Worm (Caenorhabditis elegans) whole organism, young adult: ENCODE results near the gene dsc-4.

Experiments
- B0019.2 ChIP-seq: fragments of 200-800 bp; sonication (Bioruptor generic); conservative IDR thresholded peaks from 2 replicates; pipeline ENCODE4 v1.3.6; 2022; ENCODE audit warnings: missing genetic modification reagents, missing genetic modification characterization, missing compliant biosample characterization
- C06A6.2 ChIP-seq: fragments of 200-800 bp; sonication (Bioruptor generic); conservative IDR thresholded peaks from 2 replicates; pipeline ENCODE4 v1.3.6; 2022; ENCODE audit warnings: missing genetic modification characterization, missing compliant biosample characterization
- F37B4.10 ChIP-seq: fragments of 200-800 bp; sonication (Bioruptor generic); IDR thresholded peaks from 2 replicates; pipeline ENCODE4 v1.3.6; 2022; ENCODE audit warnings: missing genetic modification characterization, missing compliant biosample characterization
- K11D2.4 ChIP-seq: fragments of 200-800 bp; sonication (Bioruptor generic); IDR thresholded peaks from 2 replicates; pipeline ENCODE4 v1.3.6; 2022; ENCODE audit warnings: missing genetic modification reagents, missing genetic modification characterization, missing compliant biosample characterization
- K12H6.12 ChIP-seq: fragments of 200-800 bp; sonication (Bioruptor generic); optimal IDR thresholded peaks from 2 replicates; lab custom pipeline; 2018; ENCODE audit warnings: mild to moderate bottlenecking, missing genetic modification characterization, missing compliant biosample characterization
- Y79H2A.3 ChIP-seq: fragments of 200-800 bp; sonication (Bioruptor generic); conservative IDR thresholded peaks from 2 replicates; pipeline ENCODE4 v1.3.6; 2022; ENCODE audit warnings: missing genetic modification reagents, missing genetic modification characterization, missing compliant biosample characterization
- akir-1 ChIP-seq: fragments of 200-800 bp; sonication (Bioruptor generic); optimal IDR thresholded peaks from 2 replicates; lab custom pipeline; 2018; ENCODE audit warnings: mild to moderate bottlenecking, missing genetic modification characterization, moderate library complexity, missing compliant biosample characterization
- aptf-2 ChIP-seq: fragments of 200-800 bp; sonication (Bioruptor generic); conservative IDR thresholded peaks from 2 replicates; pipeline ENCODE4 v1.3.6; 2022; ENCODE audit warnings: missing genetic modification reagents, missing genetic modification characterization, missing compliant biosample characterization
- aptf-3 ChIP-seq: fragments of 200-800 bp; sonication (Bioruptor generic); IDR thresholded peaks from 2 replicates; pipeline ENCODE4 v1.3.6; 2022; ENCODE audit warnings: missing genetic modification characterization, missing compliant biosample characterization
- atf-7 ChIP-seq: sonication (generic microtip); optimal IDR thresholded peaks from 2 replicates; lab custom pipeline; 2017; ENCODE audit warnings: mild to moderate bottlenecking, missing genetic modification characterization, missing compliant biosample characterization
- attf-3 ChIP-seq: fragments of 200-800 bp; sonication (Bioruptor generic); conservative IDR thresholded peaks from 2 replicates; pipeline ENCODE4 v1.3.6; 2022; ENCODE audit warnings: missing genetic modification reagents, missing genetic modification characterization, missing compliant biosample characterization
- ceh-100 ChIP-seq: fragments of 200-800 bp; sonication (Bioruptor generic); IDR thresholded peaks from 2 replicates; pipeline ENCODE4 v1.3.6; 2022; ENCODE audit warnings: missing genetic modification reagents, missing genetic modification characterization, missing compliant biosample characterization
- ceh-27 ChIP-seq: fragments of 200-800 bp; sonication (Bioruptor generic); optimal IDR thresholded peaks from 2 replicates; lab custom pipeline; 2018; ENCODE audit warnings: mild to moderate bottlenecking, missing genetic modification characterization, moderate library complexity, missing compliant biosample characterization
- ceh-79 ChIP-seq: sonication (generic microtip); optimal IDR thresholded peaks from 2 replicates; lab custom pipeline; 2017; ENCODE audit warnings: mild to moderate bottlenecking, missing genetic modification characterization, missing compliant biosample characterization
- ceh-91 ChIP-seq: fragments of 200-800 bp; sonication (Bioruptor generic); IDR thresholded peaks from 2 replicates; pipeline ENCODE4 v1.3.6; 2022; ENCODE audit warnings: missing genetic modification reagents, missing genetic modification characterization, missing compliant biosample characterization
- chd-7 ChIP-seq: sonication (generic microtip); optimal IDR thresholded peaks from 2 replicates; lab custom pipeline; 2016; ENCODE audit warnings: mild to moderate bottlenecking, missing genetic modification characterization, moderate library complexity, missing compliant biosample characterization
- die-1 ChIP-seq: sonication (generic microtip); optimal IDR thresholded peaks from 2 replicates; lab custom pipeline; 2016; ENCODE audit warnings: missing genotype, mild to moderate bottlenecking, missing genetic modification characterization, missing compliant biosample characterization
- dox-1 ChIP-seq: fragments of 200-800 bp; sonication (Bioruptor generic); IDR thresholded peaks from 2 replicates; pipeline ENCODE4 v1.3.6; 2022; ENCODE audit warnings: missing genetic modification reagents, missing genetic modification characterization, missing compliant biosample characterization
- dpff-1 ChIP-seq: sonication (generic microtip); optimal IDR thresholded peaks from 2 replicates; lab custom pipeline; 2017; ENCODE audit warnings: mild to moderate bottlenecking, missing genetic modification characterization, missing compliant biosample characterization
- efl-1 ChIP-seq: fragments of 150-350 bp; optimal IDR thresholded peaks from 2 replicates; lab custom pipeline; 2014; ENCODE audit warnings: missing biosample characterization, missing genetic modification reagents, missing genetic modification characterization
- egrh-3 ChIP-seq: fragments of 200-800 bp; sonication (Bioruptor generic); IDR thresholded peaks from 2 replicates; pipeline ENCODE4 v1.3.6; 2022; ENCODE audit warnings: missing genetic modification reagents, missing genetic modification characterization, missing compliant biosample characterization
- ekl-4 ChIP-seq: fragments of 200-800 bp; sonication (Bioruptor generic); IDR thresholded peaks from 2 replicates; pipeline ENCODE4 v1.3.6; 2022; ENCODE audit warnings: missing genetic modification reagents, missing genetic modification characterization, missing compliant biosample characterization
- hlh-12 ChIP-seq: sonication (generic microtip); optimal IDR thresholded peaks from 2 replicates; lab custom pipeline; 2016; ENCODE audit warnings: missing genetic modification characterization, missing compliant biosample characterization
- hmg-1.2 ChIP-seq: fragments of 200-800 bp; sonication (Bioruptor generic); IDR thresholded peaks from 2 replicates; pipeline ENCODE4 v1.3.6; 2022; ENCODE audit warnings: missing genetic modification reagents, missing genetic modification characterization, missing compliant biosample characterization
- let-526 ChIP-seq: fragments of 200-800 bp; sonication (Bioruptor generic); IDR thresholded peaks from 2 replicates; pipeline ENCODE4 v1.3.6; 2022; ENCODE audit warnings: missing genetic modification reagents, missing genetic modification characterization, missing compliant biosample characterization
- let-607 ChIP-seq, 2 experiments: fragments of 200-800 bp in 1 of 2; sonication (Bioruptor generic) in 1 of 2; sonication (generic microtip) in 1 of 2; optimal IDR thresholded peaks; 2 replicates each; lab custom pipeline; 2016 to 2018; ENCODE audit warnings: mild to moderate bottlenecking in 2 of 2, missing compliant biosample characterization in 2 of 2, missing genetic modification characterization in 2 of 2, moderate library complexity in 2 of 2, missing genotype in 1 of 2
- lin-26 ChIP-seq: fragments of 200-800 bp; sonication (Bioruptor generic); IDR thresholded peaks from 2 replicates; pipeline ENCODE4 v1.3.6; 2022; ENCODE audit warnings: missing genetic modification reagents, missing genetic modification characterization, missing compliant biosample characterization
- lin-40 ChIP-seq: sonication (generic microtip); optimal IDR thresholded peaks from 2 replicates; lab custom pipeline; 2016; ENCODE audit warnings: missing genetic modification characterization, mild to moderate bottlenecking, missing compliant biosample characterization, missing genotype, missing genetic modification reagents
- lsy-27 ChIP-seq: sonication (generic microtip); optimal IDR thresholded peaks from 2 replicates; lab custom pipeline; 2017; ENCODE audit warnings: missing genetic modification characterization, mild to moderate bottlenecking, missing compliant biosample characterization, antibody characterized with exemption, missing genotype, borderline replicate concordance; ENCODE audit not compliant: insufficient read depth
- madf-8 ChIP-seq: fragments of 200-800 bp; sonication (Bioruptor generic); conservative IDR thresholded peaks from 2 replicates; pipeline ENCODE4 v1.3.6; 2022; ENCODE audit warnings: missing genetic modification reagents, missing genetic modification characterization, missing compliant biosample characterization
- mcd-1 ChIP-seq: fragments of 200-800 bp; sonication (Bioruptor generic); IDR thresholded peaks from 2 replicates; pipeline ENCODE4 v1.3.6; 2022; ENCODE audit warnings: missing genetic modification reagents, missing genetic modification characterization, missing compliant biosample characterization
- mes-4 ChIP-seq: sonication (generic microtip); optimal IDR thresholded peaks from 2 replicates; lab custom pipeline; 2016; ENCODE audit warnings: missing genotype, missing genetic modification characterization, missing compliant biosample characterization
- nfyb-1 ChIP-seq: fragments of 200-800 bp; sonication (Bioruptor generic); IDR thresholded peaks from 2 replicates; pipeline ENCODE4 v1.3.6; 2022; ENCODE audit warnings: missing genetic modification reagents, missing genetic modification characterization, missing compliant biosample characterization
- snpc-3.4 ChIP-seq: sonication (generic microtip); optimal IDR thresholded peaks from 2 replicates; lab custom pipeline; 2017; ENCODE audit warnings: missing genetic modification characterization, mild to moderate bottlenecking, missing compliant biosample characterization, antibody characterized with exemption, moderate library complexity, missing genotype, missing genetic modification reagents
- somi-1 ChIP-seq: fragments of 200-800 bp; sonication (Bioruptor generic); optimal IDR thresholded peaks from 2 replicates; lab custom pipeline; 2018; ENCODE audit warnings: mild to moderate bottlenecking, missing genetic modification characterization, missing compliant biosample characterization
- zfh-2 ChIP-seq: fragments of 200-800 bp; sonication (Bioruptor generic); conservative IDR thresholded peaks from 2 replicates; pipeline ENCODE4 v1.3.6; 2022; ENCODE audit warnings: missing genetic modification reagents, missing genetic modification characterization, missing compliant biosample characterization
- ztf-26 ChIP-seq: sonication (generic microtip); optimal IDR thresholded peaks from 2 replicates; lab custom pipeline; 2017; ENCODE audit warnings: missing genetic modification characterization, missing compliant biosample characterization
- ztf-3 ChIP-seq: fragments of 200-800 bp; sonication (Bioruptor generic); optimal IDR thresholded peaks from 2 replicates; lab custom pipeline; 2018; ENCODE audit warnings: mild to moderate bottlenecking, missing genetic modification characterization, missing compliant biosample characterization

Gene dsc-4

ce11 chrIV:314475-314874, 5.9 kb downstream of the dsc-4 start:
- no peak for TF ChIP-seq akir-1
- TF ChIP-seq C06A6.2 (GFP tag; lab: Robert Waterston, UW): no peak
- no peak for TF ChIP-seq die-1
- TF ChIP-seq hmg-1.2: no peak
- no peak for TF ChIP-seq atf-7 (tag; lab: Kevin White, UChicago)
- no peak for TF ChIP-seq mes-4
- TF ChIP-seq ekl-4: no peak
- no peak for TF ChIP-seq efl-1 (GFP tag; lab: Kevin White, UChicago)
- no peak for TF ChIP-seq ceh-91
- no peak for TF ChIP-seq attf-3 (GFP tag; lab: Robert Waterston, UW)
- no peak for TF ChIP-seq let-526 (GFP tag; lab: Robert Waterston, UW)
- no peak for TF ChIP-seq let-607 (tag; optimal IDR thresholded peaks at IDR 0.05; lab: Kevin White, UChicago)
- TF ChIP-seq lin-26 (GFP tag; lab: Robert Waterston, UW): no peak
- no peak for TF ChIP-seq aptf-3
- no peak for TF ChIP-seq ceh-100
- no peak for TF ChIP-seq madf-8 (GFP tag; lab: Robert Waterston, UW)
- no peak for TF ChIP-seq chd-7 (tag; lab: Kevin White, UChicago)
- TF ChIP-seq, all 124 proteins: peak for 0

ce11 chrIV:313615-314014, 6.7 kb downstream of the dsc-4 start, which contains the start of gene snai-1:
Gene snai-1, minus strand, starts transcription at chrIV:313715.
- no peak for TF ChIP-seq ztf-3 (GFP tag; lab: Kevin White, UChicago)
- TF ChIP-seq B0019.2: no peak
- no peak for TF ChIP-seq hmg-1.2
- TF ChIP-seq egrh-3 (GFP tag; lab: Robert Waterston, UW): no peak
- no peak for TF ChIP-seq aptf-2 (GFP tag; lab: Robert Waterston, UW)
- no peak for TF ChIP-seq lsy-27
- TF ChIP-seq lin-40: no peak
- TF ChIP-seq Y79H2A.3 (GFP tag; lab: Robert Waterston, UW): no peak
- no peak for TF ChIP-seq F37B4.10 (GFP tag; lab: Robert Waterston, UW)
- TF ChIP-seq dox-1: no peak
- TF ChIP-seq K11D2.4: no peak
- TF ChIP-seq ceh-79: no peak
- no peak for TF ChIP-seq ekl-4
- TF ChIP-seq K12H6.12: no peak
- no peak for TF ChIP-seq dpff-1 (tag; lab: Kevin White, UChicago)
- TF ChIP-seq zfh-2 (GFP tag; lab: Robert Waterston, UW): no peak
- TF ChIP-seq snpc-3.4: no peak
- TF ChIP-seq hlh-12 (tag; lab: Kevin White, UChicago): no peak
- no peak for TF ChIP-seq ceh-27 (GFP tag; lab: Kevin White, UChicago)
- no peak for TF ChIP-seq aptf-3

- no peak for TF ChIP-seq mcd-1
- peak; percentile 60 for TF ChIP-seq somi-1 (GFP tag; lab: Kevin White, UChicago)
- no peak for TF ChIP-seq akir-1
- TF ChIP-seq lin-40: peak; percentile 32
- 0 out of 2 replicates have a peak, but pooled peaks have one; percentile 29 for TF ChIP-seq nfyb-1 (GFP tag; lab: Robert Waterston, UW)
- TF ChIP-seq ztf-26 (tag; lab: Kevin White, UChicago): peak; percentile 63
- TF ChIP-seq C06A6.2 (GFP tag; lab: Robert Waterston, UW): 0 out of 2 replicates have a peak, but pooled peaks have one; percentile 18
Observed at ce11 chrIV:309526-309925, 10.8 kb downstream of the dsc-4 start.
